Fruit fly (Drosophila melanogaster): Measurements from ENCODE around the gene Ice2.

Gene Ice2

DNA sequence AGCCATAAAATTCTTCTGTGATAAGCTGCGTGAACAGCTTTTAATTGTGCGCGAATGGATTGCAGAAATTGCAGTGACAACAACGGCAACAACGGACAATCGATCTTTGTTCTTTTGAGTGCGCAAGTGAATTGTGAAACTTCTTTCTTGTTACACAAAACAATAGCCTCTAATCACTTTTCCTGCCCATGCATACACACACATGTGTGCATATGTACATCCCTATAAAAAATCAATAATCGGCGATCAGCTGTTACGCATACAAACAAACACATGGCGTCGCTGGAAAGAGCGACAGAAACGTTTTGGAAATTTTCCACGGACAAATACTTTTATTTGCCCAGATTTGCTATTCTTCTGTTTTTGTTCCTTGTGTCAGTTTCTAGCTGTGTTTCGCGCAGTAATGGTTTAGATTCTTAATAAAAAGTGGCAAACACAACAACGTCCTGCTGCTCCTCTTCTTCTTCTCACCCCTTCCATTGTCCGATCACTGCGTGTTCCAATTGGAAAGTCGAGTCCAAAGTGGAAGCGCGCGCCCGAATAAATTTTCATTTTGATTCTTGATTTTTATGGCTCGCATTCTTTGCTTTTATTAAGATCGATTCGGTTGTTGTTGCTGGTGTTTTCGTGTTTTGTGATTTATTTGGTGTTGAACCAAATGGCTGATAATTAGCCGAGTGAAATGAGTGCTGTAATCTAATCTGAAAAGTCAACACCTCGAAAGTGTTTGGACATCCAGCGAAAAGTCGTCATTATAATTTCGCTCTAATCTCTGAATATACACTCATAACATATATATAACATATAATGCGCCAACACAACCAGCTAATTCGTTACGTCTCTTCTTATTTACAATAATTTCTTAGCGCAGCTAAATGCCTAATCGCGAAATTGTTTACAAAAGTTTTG lies 26.8 kb downstream of the Ice2 start (continued):
- TF ChIP-seq fkh (GFP tag; optimal IDR thresholded peaks at IDR 0.05) (peak; percentile 55), CG16779 (tag; optimal IDR thresholded peaks at IDR 0.05) (peak; percentile 4), Hr38 (GFP tag; optimal IDR thresholded peaks at IDR 0.05) (no peak), CG8632 (GFP tag; optimal IDR thresholded peaks at IDR 0.05) (no peak), CG6854 (GFP tag; optimal IDR thresholded peaks at IDR 0.05) (peak; percentile 14), Eip78C (GFP tag) (peak; percentile 60), CG11762 (GFP tag; optimal IDR thresholded peaks at IDR 0.05; ENCODE audit: insufficient read depth) (no peak), fd85E (GFP tag; optimal IDR thresholded peaks at IDR 0.05) (no peak), net (GFP tag; optimal IDR thresholded peaks at IDR 0.05) (no peak)

DNA sequence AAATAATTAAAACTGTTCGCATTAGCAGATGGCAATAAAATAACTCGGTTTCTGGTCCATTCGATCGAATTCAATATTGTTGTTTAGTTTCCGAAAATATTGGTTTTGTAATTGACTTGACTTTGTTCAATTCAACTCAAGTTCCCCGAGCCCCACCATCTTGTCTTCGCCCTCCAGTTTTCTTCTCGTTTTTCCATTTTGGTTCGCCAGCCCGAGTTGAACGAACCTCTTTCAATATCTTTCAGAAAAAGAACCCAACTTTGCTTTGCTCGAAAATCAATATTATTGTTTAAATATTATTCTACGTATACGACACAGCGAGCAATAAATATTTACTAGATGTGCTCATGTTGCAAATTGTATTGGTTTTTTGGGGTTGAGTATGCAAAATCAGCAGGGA lies 28.6 kb downstream of the Ice2 start:
- TF ChIP-seq fkh (GFP tag; optimal IDR thresholded peaks at IDR 0.05) (peak; percentile 68), Blimp-1 (GFP tag; optimal IDR thresholded peaks at IDR 0.05) (no peak)

DNA sequence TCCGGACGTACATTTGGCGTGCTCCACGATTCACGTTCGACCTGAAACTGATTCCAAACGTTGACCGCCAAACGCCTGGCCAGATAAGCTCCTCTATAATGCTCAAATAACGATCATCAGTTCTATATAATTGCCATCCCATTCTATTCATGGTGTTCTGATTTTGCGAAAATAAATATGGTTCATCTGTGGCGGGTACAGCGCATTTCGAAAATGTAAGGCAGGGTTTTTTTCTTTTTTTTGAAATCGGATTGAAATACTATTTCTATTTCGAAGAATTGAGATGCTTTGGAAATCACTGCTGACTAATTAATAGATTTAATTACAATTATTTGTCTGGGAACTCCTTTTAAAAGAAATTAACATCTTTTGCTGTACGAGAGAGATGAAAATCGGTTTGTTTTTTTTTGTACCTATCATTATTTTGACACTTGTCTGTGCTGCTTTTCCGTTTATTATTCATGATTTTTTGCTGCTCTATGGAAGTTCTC lies 31.1 kb downstream of the Ice2 start, which contains the start of gene cDIP:
cDIP (minus strand) TSS at position 51 of the 491 bp plus-strand sequence.
- TF ChIP-seq pdm3 (GFP tag; optimal IDR thresholded peaks at IDR 0.05) (no peak), Blimp-1 (GFP tag; optimal IDR thresholded peaks at IDR 0.05) (no peak), ss (GFP tag; optimal IDR thresholded peaks at IDR 0.05) (no peak), Lpt (GFP tag; optimal IDR thresholded peaks at IDR 0.05) (no peak), CG6276 (GFP tag; optimal IDR thresholded peaks at IDR 0.05) (no peak), Gug (GFP tag; IDR thresholded peaks at IDR 0.05) (no peak), CG6792 (GFP tag; optimal IDR thresholded peaks at IDR 0.05) (no peak), CG11762 (GFP tag; optimal IDR thresholded peaks at IDR 0.05; ENCODE audit: insufficient read depth) (no peak), dac (GFP tag; optimal IDR thresholded peaks at IDR 0.05) (no peak), CG1621 (tag; optimal IDR thresholded peaks at IDR 0.05) (no peak)

DNA sequence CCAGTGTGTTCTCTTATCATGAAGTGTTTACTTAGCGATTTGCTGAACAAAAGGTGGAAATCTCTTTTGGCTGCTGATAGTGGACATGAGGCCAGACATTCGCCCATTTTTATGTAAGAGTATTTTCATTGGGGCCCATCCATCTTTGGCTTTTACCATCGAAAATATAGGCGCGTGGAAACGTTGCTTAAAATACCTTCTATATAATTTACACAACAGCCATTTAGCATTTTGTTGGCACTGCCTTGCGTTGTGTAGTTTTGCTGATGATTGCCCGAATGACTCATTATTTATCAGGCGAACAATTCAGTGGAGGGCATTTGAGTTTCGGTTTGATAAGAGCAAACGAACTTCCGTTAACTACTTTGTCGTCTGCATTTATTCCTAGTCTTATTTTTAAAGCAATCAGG lies 31.6 kb downstream of the Ice2 start:
- TF ChIP-seq dsx (GFP tag; optimal IDR thresholded peaks at IDR 0.05; ENCODE audit: poor library complexity, severe bottlenecking) = peak; percentile 76
- peak; percentile 3 for TF ChIP-seq CG8632 (GFP tag; optimal IDR thresholded peaks at IDR 0.05)
- TF ChIP-seq vri (GFP tag; optimal IDR thresholded peaks at IDR 0.05) = peak; percentile 42
- TF ChIP-seq CG6792 (GFP tag; optimal IDR thresholded peaks at IDR 0.05) = no peak
- peak; percentile 67 for TF ChIP-seq fkh (GFP tag; optimal IDR thresholded peaks at IDR 0.05)
- TF ChIP-seq CG32006 (GFP tag; optimal IDR thresholded peaks at IDR 0.05) = peak; percentile 34
- TF ChIP-seq CG8119 (GFP tag; IDR thresholded peaks at IDR 0.05) = 0 out of 3 replicates have a peak, but pooled peaks have one; percentile 21
- TF ChIP-seq CG4318 (GFP tag; optimal IDR thresholded peaks at IDR 0.05) = no peak
- peak; percentile 59 for TF ChIP-seq Eip78C (GFP tag)

DNA sequence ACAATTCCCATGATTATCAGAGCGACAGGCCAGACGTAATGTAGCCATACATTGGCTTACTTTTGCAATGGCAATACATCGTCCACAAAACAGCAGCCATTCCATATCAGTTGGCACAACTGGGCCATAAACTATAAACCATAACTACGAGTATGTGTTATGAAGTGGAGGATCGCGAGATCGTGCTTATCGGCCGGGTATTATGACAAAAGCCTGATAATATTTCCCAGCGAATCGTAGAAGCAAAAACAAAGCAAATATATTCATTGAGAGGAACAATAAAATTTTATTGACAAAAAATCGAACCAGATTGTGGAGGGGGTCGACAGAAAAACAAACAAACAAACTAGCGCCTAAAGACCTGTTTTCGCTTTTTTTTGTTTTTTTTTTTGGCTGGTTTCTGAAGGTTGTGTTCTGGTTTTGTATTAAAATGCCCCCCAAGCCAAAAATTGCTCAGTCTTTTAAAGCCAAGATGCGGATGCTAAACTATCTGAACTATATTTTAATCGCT lies 33.4 kb downstream of the Ice2 start, which contains the start of gene CG5810:
CG5810 (plus strand) TSS at position 461 of the 511 bp plus-strand sequence.
- no peak for TF ChIP-seq Eip93F (GFP tag; optimal IDR thresholded peaks at IDR 0.05)
- TF ChIP-seq fkh (GFP tag; optimal IDR thresholded peaks at IDR 0.05) = peak; percentile 59
- no peak for TF ChIP-seq Blimp-1 (GFP tag; optimal IDR thresholded peaks at IDR 0.05)
- TF ChIP-seq CG6276 (GFP tag; optimal IDR thresholded peaks at IDR 0.05) = no peak
- peak; percentile 77 for TF ChIP-seq vri (GFP tag; optimal IDR thresholded peaks at IDR 0.05)
- no peak for TF ChIP-seq svp (GFP tag)

DNA sequence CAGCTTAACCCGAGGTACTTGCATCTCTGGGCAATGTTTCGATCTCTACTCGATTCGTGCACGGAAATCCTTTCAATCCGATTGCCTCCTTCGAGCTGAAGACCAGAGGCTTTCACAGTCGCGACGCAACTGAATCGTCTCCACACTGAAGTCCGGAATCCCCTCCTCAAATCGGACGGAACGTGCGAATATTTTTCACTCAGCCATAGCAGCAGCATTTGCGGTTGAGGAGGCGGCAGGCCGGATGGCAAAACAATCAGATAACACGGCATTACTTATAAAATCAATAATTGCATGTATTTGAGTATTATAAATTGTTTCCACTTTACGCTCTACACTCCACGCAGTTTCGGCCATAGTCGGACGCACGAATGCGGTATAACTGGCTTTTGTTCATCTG lies 38.1 kb downstream of the Ice2 start, which contains the start of gene Snmp1:
Snmp1 (minus strand) TSS at position 101 of the 400 bp plus-strand sequence.
- no peak for TF ChIP-seq CG4318 (GFP tag; optimal IDR thresholded peaks at IDR 0.05)
- no peak for TF ChIP-seq topi (GFP tag; optimal IDR thresholded peaks at IDR 0.05)
- TF ChIP-seq Eip75B (GFP tag; optimal IDR thresholded peaks at IDR 0.05) = no peak
- TF ChIP-seq CG3919 (GFP tag; optimal IDR thresholded peaks at IDR 0.05) = no peak
- TF ChIP-seq Blimp-1 (GFP tag; optimal IDR thresholded peaks at IDR 0.05) = no peak
- TF ChIP-seq Smox (GFP tag; optimal IDR thresholded peaks at IDR 0.05) = no peak
- no peak for TF ChIP-seq CG1621 (tag; optimal IDR thresholded peaks at IDR 0.05)
- no peak for TF ChIP-seq CG6854 (GFP tag; optimal IDR thresholded peaks at IDR 0.05)
- no peak for TF ChIP-seq fkh (GFP tag; optimal IDR thresholded peaks at IDR 0.05)
- no peak for TF ChIP-seq CG6163 (GFP tag; IDR thresholded peaks at IDR 0.05)
- TF ChIP-seq dsx (GFP tag; optimal IDR thresholded peaks at IDR 0.05; ENCODE audit: poor library complexity, severe bottlenecking) = no peak
